Worm (Caenorhabditis elegans) whole organism, L3 larva: ENCODE measurements around the gene ppt-1.

Source experiments
- ZK546.5 ChIP-seq: sonication (generic microtip); optimal IDR thresholded peaks from 2 replicates; lab custom pipeline; 2017; ENCODE audit warnings: missing biosample characterization, missing genetic modification characterization
- ama-1 ChIP-seq: fragments of 150-350 bp; optimal IDR thresholded peaks from 2 replicates; lab custom pipeline; 2018
- ceh-28 ChIP-seq: fragments of 150-350 bp; optimal IDR thresholded peaks from 2 replicates; lab custom pipeline; 2014; ENCODE audit warnings: missing biosample characterization, missing genetic modification reagents, missing genetic modification characterization
- ceh-9 ChIP-seq: sonication (generic microtip); optimal IDR thresholded peaks from 2 replicates; lab custom pipeline; 2018; ENCODE audit warnings: missing biosample characterization, missing genetic modification characterization
- daf-12 ChIP-seq: fragments of 150-350 bp; optimal IDR thresholded peaks from 2 replicates; lab custom pipeline; 2014; ENCODE audit warnings: missing biosample characterization, missing genetic modification reagents, missing genetic modification characterization
- egl-27 ChIP-seq: sonication (generic microtip); optimal IDR thresholded peaks from 4 replicates; lab custom pipeline; 2017; ENCODE audit warnings: missing biosample characterization, missing genetic modification reagents, missing genetic modification characterization
- elt-2 ChIP-seq: sonication (generic microtip); optimal IDR thresholded peaks from 2 replicates; lab custom pipeline; 2016; ENCODE audit warnings: missing genetic modification reagents, mild to moderate bottlenecking, missing genetic modification characterization, missing compliant biosample characterization
- elt-3 ChIP-seq, 3 experiments: fragments of 150-350 bp in 1 of 3; sonication (generic microtip) in 2 of 3; optimal IDR thresholded peaks; 2 replicates in 2 of 3; 4 replicates in 1 of 3; lab custom pipeline; 2014 to 2017; ENCODE audit warnings: missing biosample characterization in 3 of 3, missing genetic modification characterization in 3 of 3
- eor-1 ChIP-seq, 2 experiments: fragments of 150-350 bp; optimal IDR thresholded peaks; 2 replicates each; lab custom pipeline; 2014 to 2018; ENCODE audit warnings: missing biosample characterization in 2 of 2, missing genetic modification characterization in 2 of 2
- fkh-2 ChIP-seq: fragments of 150-350 bp; optimal IDR thresholded peaks from 2 replicates; lab custom pipeline; 2014; ENCODE audit warnings: missing biosample characterization, missing genetic modification reagents, missing genetic modification characterization
- fos-1 ChIP-seq: fragments of 150-350 bp; optimal IDR thresholded peaks from 2 replicates; lab custom pipeline; 2014; ENCODE audit warnings: missing biosample characterization, missing genetic modification characterization
- jun-1 ChIP-seq: fragments of 150-350 bp; optimal IDR thresholded peaks from 2 replicates; lab custom pipeline; 2014; ENCODE audit warnings: missing biosample characterization, missing genetic modification reagents, missing genetic modification characterization
- lin-15B ChIP-seq: fragments of 150-350 bp; optimal IDR thresholded peaks from 2 replicates; lab custom pipeline; 2014; ENCODE audit warnings: missing biosample characterization, missing genetic modification characterization
- lin-39 ChIP-seq: fragments of 150-350 bp; optimal IDR thresholded peaks from 2 replicates; lab custom pipeline; 2018; ENCODE audit warnings: missing biosample characterization, missing genetic modification reagents, missing genetic modification characterization
- lsy-12 ChIP-seq: sonication (generic microtip); optimal IDR thresholded peaks from 2 replicates; lab custom pipeline; 2016; ENCODE audit warnings: mild to moderate bottlenecking, missing genetic modification characterization, missing compliant biosample characterization
- mml-1 ChIP-seq: fragments of 150-350 bp; sonication (generic microtip); optimal IDR thresholded peaks from 3 replicates; lab custom pipeline; 2014; ENCODE audit warnings: missing biosample characterization, missing genetic modification characterization
- nfya-1 ChIP-seq: sonication (generic microtip); optimal IDR thresholded peaks from 2 replicates; lab custom pipeline; 2017; ENCODE audit warnings: missing genetic modification characterization, mild to moderate bottlenecking, missing compliant biosample characterization, antibody characterized with exemption, moderate library complexity; ENCODE audit not compliant: insufficient read depth
- nhr-11 ChIP-seq: fragments of 150-350 bp; optimal IDR thresholded peaks from 2 replicates; lab custom pipeline; 2014; ENCODE audit warnings: missing biosample characterization, missing genetic modification characterization
- nhr-12 ChIP-seq: fragments of 150-350 bp; optimal IDR thresholded peaks from 2 replicates; lab custom pipeline; 2014; ENCODE audit warnings: missing biosample characterization, missing genetic modification characterization
- nhr-23 ChIP-seq: fragments of 150-350 bp; optimal IDR thresholded peaks from 2 replicates; lab custom pipeline; 2014; ENCODE audit warnings: missing biosample characterization, missing genetic modification reagents, missing genetic modification characterization
- nhr-25 ChIP-seq: sonication (generic microtip); optimal IDR thresholded peaks from 2 replicates; lab custom pipeline; 2017; ENCODE audit warnings: missing biosample characterization, missing genetic modification characterization
- nhr-43 ChIP-seq: sonication (generic microtip); optimal IDR thresholded peaks from 2 replicates; lab custom pipeline; 2016; ENCODE audit warnings: mild to moderate bottlenecking, missing genetic modification characterization, missing compliant biosample characterization; ENCODE audit not compliant: poor library complexity, severe bottlenecking
- nhr-67 ChIP-seq: fragments of 150-350 bp; optimal IDR thresholded peaks from 2 replicates; lab custom pipeline; 2014; ENCODE audit warnings: missing biosample characterization, missing genetic modification characterization
- nhr-77 ChIP-seq: fragments of 150-350 bp; optimal IDR thresholded peaks from 2 replicates; lab custom pipeline; 2014; ENCODE audit warnings: missing biosample characterization, missing genetic modification characterization
- pha-4 ChIP-seq: fragments of 150-350 bp; optimal IDR thresholded peaks from 2 replicates; lab custom pipeline; 2014; ENCODE audit warnings: missing biosample characterization, missing genetic modification reagents, missing genetic modification characterization
- pqm-1 ChIP-seq: fragments of 150-350 bp; optimal IDR thresholded peaks from 2 replicates; lab custom pipeline; 2017; ENCODE audit warnings: missing biosample characterization, missing genetic modification characterization, inconsistent platforms
- snpc-4 ChIP-seq: fragments of 150-350 bp; optimal IDR thresholded peaks from 2 replicates; lab custom pipeline; 2014; ENCODE audit warnings: missing biosample characterization, missing genetic modification characterization
- tbx-2 ChIP-seq: sonication (generic microtip); optimal IDR thresholded peaks from 2 replicates; lab custom pipeline; 2016; ENCODE audit warnings: mild to moderate bottlenecking, missing genetic modification characterization, missing compliant biosample characterization
- unc-39 ChIP-seq: sonication (generic microtip); optimal IDR thresholded peaks from 4 replicates; lab custom pipeline; 2017; ENCODE audit warnings: missing biosample characterization, missing genetic modification characterization
- unc-62 ChIP-seq: fragments of 150-350 bp; sonication (generic microtip); optimal IDR thresholded peaks from 4 replicates; lab custom pipeline; 2014; ENCODE audit warnings: missing biosample characterization, missing genetic modification reagents, missing genetic modification characterization
- ztf-11 ChIP-seq: fragments of 150-350 bp; optimal IDR thresholded peaks from 2 replicates; lab custom pipeline; 2014; ENCODE audit warnings: missing biosample characterization, missing genetic modification characterization

ppt-1 gene

DNA sequence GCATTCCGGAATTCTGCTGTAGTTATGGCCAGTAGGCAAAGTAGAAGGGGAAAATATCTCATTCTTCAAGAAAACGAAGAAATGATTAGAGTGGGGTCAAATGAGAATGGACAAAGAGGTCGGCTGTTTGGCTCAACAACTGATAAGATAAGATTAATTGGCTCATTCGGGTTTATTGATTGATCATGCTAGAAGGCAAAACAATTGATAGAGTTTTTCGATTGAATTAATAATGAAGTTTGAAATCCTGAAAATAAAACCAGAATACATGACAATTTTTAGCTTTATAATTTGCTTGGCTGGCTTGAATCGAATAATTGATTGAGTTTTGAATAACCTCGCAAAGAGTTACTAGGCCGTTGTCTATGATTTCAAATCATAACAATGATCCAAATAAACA, at the start of gene ppt-1:
Gene ppt-1 (minus strand): TSS at position 101 of the 400 bp plus-strand sequence.
- TF ChIP-seq eor-1 (tag; optimal IDR thresholded peaks at IDR 0.05; lab: Kevin White, UChicago) (no peak), tbx-2 (tag; lab: Kevin White, UChicago) (no peak), nhr-11 (tag; lab: Kevin White, UChicago) (no peak), nhr-23 (no peak)

DNA sequence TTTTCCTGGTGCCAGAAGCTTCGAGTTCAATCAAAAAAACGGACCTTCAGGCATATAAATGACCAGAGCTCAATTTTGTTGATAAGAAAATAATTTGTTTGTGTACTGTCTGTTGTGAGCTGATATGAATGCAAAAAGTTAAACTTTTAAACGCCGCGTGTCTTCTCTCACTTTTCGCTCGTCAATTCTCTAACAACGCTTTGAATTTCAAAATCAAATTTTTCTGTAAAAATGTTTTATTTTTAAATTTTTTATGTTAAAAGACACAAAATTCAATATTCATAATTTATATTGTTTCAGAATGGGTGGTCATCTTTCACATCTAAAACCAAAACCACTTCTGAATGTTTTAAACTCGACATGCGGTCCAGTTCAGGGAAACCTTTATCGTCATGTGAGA, 47.8 kb upstream of the ppt-1 start, which contains the start of gene cest-31:
Gene cest-31 (plus strand): TSS at position 301 of the 400 bp plus-strand sequence.
- no peak for TF ChIP-seq ZK546.5 (tag; lab: Kevin White, UChicago)
- no peak for TF ChIP-seq snpc-4 (tag; lab: Kevin White, UChicago)
- no peak for TF ChIP-seq lin-15B (tag; lab: Kevin White, UChicago)
- no peak for TF ChIP-seq lin-39 (tag; lab: Kevin White, UChicago)

DNA sequence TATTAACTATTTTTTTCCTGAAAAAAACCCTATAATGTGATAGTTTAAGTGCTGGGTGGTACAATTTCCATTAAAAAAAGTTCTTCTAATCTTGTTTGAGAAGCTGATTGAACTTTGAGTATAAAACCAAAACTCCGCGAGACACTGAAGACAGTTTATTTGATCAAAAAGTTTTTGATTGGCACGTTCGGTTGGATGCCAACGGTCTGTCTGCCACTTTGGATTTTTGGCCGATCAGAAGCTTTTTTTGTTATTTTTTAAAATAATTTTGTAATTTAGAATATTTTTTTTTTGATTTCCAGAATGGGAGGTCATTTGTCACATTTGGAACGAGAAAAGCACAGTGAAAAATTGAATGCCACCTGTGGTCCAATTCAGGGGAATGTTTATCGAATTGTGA, 43.4 kb upstream of the ppt-1 start, which contains the start of gene cest-28:
Gene cest-28 (plus strand): TSS at position 301 of the 400 bp plus-strand sequence.
- TF ChIP-seq ZK546.5 (tag; lab: Kevin White, UChicago) (no peak), fos-1 (tag; lab: Kevin White, UChicago) (no peak), ceh-28 (tag; lab: Kevin White, UChicago) (no peak), nhr-25 (tag; lab: Kevin White, UChicago) (no peak), tbx-2 (tag; lab: Kevin White, UChicago) (no peak), unc-39 (tag; lab: Kevin White, UChicago) (no peak), mml-1 (tag; lab: Kevin White, UChicago) (no peak), ztf-11 (no peak), fkh-2 (no peak), daf-12 (no peak), egl-27 (no peak), ceh-9 (tag; lab: Kevin White, UChicago) (no peak), nhr-12 (tag; lab: Kevin White, UChicago) (no peak), nhr-67 (tag; lab: Kevin White, UChicago) (no peak), ama-1 (lab: Kevin White, UChicago) (no peak), nfya-1 (tag; lab: Kevin White, UChicago) (no peak), nhr-23 (no peak), nhr-43 (tag; lab: Kevin White, UChicago) (no peak)
- TF ChIP-seq, all 47 proteins: peak for 0

- no peak for TF ChIP-seq pha-4
- TF ChIP-seq nhr-77 (tag; lab: Kevin White, UChicago) = no peak
- TF ChIP-seq ceh-28 (tag; lab: Kevin White, UChicago) = no peak
- TF ChIP-seq pqm-1 (tag; lab: Kevin White, UChicago) = no peak
- TF ChIP-seq lin-39 (tag; lab: Kevin White, UChicago) = no peak
- no peak for TF ChIP-seq tbx-2 (tag; lab: Kevin White, UChicago)
- TF ChIP-seq ZK546.5 (tag; lab: Kevin White, UChicago) = no peak
- TF ChIP-seq ceh-9 (tag; lab: Kevin White, UChicago) = no peak
- TF ChIP-seq nhr-67 (tag; lab: Kevin White, UChicago) = no peak
- TF ChIP-seq elt-3 (tag; optimal IDR thresholded peaks at IDR 0.05; lab: Kevin White, UChicago) = no peak
- no peak for TF ChIP-seq daf-12
- no peak for TF ChIP-seq unc-62 (GFP tag; lab: Kevin White, UChicago)
- TF ChIP-seq lsy-12 = no peak
Observed at ce11 chrV:6668741-6669140, 42.6 kb upstream of the ppt-1 start, which contains the start of gene str-180. str-180 (minus strand) TSS chrV:6668841.

- TF ChIP-seq daf-12 (no peak), elt-2 (peak; percentile 58), pqm-1 (tag; lab: Kevin White, UChicago) (peak; percentile 76)
Observed at ce11 chrV:6666557-6666956, 40.4 kb upstream of the ppt-1 start.

ce11 chrV:6665751-6666150, 39.6 kb upstream of the ppt-1 start, which contains the start of gene pmp-5:
pmp-5 (minus strand) TSS chrV:6665813.
- TF ChIP-seq egl-27 (no peak), elt-2 (peak; percentile 89), pqm-1 (tag; lab: Kevin White, UChicago) (peak; percentile 83), jun-1 (tag; lab: Kevin White, UChicago) (peak; percentile 14), eor-1 (tag; optimal IDR thresholded peaks at IDR 0.05; lab: Kevin White, UChicago) (no peak)
